Fruit fly (Drosophila melanogaster): ENCODE data around the gene RunxB.

RunxB gene

DNA sequence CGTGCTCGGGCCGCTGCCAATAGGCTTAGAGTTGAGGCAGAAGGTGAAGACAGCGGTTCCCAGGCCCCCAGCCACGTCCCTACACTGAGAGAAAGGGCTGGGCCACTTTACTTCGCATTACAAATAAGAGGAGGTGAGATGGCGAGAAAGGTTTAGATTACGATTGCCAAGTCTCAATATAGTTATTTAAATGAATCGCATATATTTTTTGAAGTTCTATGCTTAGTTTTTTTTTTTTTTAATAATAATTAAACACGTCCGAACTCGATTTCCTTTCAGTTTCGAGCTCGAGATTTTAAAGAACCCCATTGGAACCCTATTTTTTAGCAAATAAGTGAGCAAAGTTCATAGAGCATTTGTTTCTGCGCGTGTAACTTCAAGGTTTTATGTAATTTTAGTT, 30.5 kb upstream of the RunxB start (continued):
- peak; percentile 13 for TF ChIP-seq Ets21C (GFP tag; optimal IDR thresholded peaks at IDR 0.05)
- no peak for TF ChIP-seq CG9139 (GFP tag; optimal IDR thresholded peaks at IDR 0.05)
- peak in 1 of 2 experiments; percentile 23 for TF ChIP-seq ss (GFP tag; optimal IDR thresholded peaks at IDR 0.05)
- TF ChIP-seq fd85E (GFP tag; optimal IDR thresholded peaks at IDR 0.05), result no peak
- peak; percentile 36 for TF ChIP-seq CG10669 (GFP tag; optimal IDR thresholded peaks at IDR 0.05)
- no peak for TF ChIP-seq Blimp-1 (GFP tag; optimal IDR thresholded peaks at IDR 0.05)
- no peak for TF ChIP-seq Eip93F (GFP tag; optimal IDR thresholded peaks at IDR 0.05)
- peak; percentile 61 for TF ChIP-seq esn (GFP tag; optimal IDR thresholded peaks at IDR 0.05)
- peak; percentile 14 for TF ChIP-seq dac (GFP tag; optimal IDR thresholded peaks at IDR 0.05)
- TF ChIP-seq Sox15 (GFP tag; optimal IDR thresholded peaks at IDR 0.05), result peak; percentile 36
- peak; percentile 59 for TF ChIP-seq topi (GFP tag; optimal IDR thresholded peaks at IDR 0.05)
- peak; percentile 47 for TF ChIP-seq Smox (GFP tag; optimal IDR thresholded peaks at IDR 0.05)
- TF ChIP-seq pdm3 (GFP tag; optimal IDR thresholded peaks at IDR 0.05), result peak; percentile 61
- no peak for TF ChIP-seq CG6854 (GFP tag; optimal IDR thresholded peaks at IDR 0.05)
- TF ChIP-seq dsx (GFP tag; optimal IDR thresholded peaks at IDR 0.05; ENCODE audit: poor library complexity, severe bottlenecking), result no peak
- peak; percentile 81 for TF ChIP-seq svp (GFP tag)
- peak; percentile 42 for TF ChIP-seq Sox14 (GFP tag; optimal IDR thresholded peaks at IDR 0.05)
- no peak; the same call in 1 of the 2 replicates for TF ChIP-seq CG15336 (GFP tag; IDR thresholded peaks at IDR 0.05)
- no peak for TF ChIP-seq CG16779 (tag; optimal IDR thresholded peaks at IDR 0.05)
- TF ChIP-seq CG31627 (GFP tag; optimal IDR thresholded peaks at IDR 0.05), result peak; percentile 48

dm6 chrX:20509535-20510424, 28.5 kb upstream of the RunxB start:
- peak; percentile 76 for TF ChIP-seq Sox102F (GFP tag; optimal IDR thresholded peaks at IDR 0.05)
- TF ChIP-seq topi (GFP tag; optimal IDR thresholded peaks at IDR 0.05), result peak; percentile 77
- peak; percentile 66 for TF ChIP-seq cyc (GFP tag; optimal IDR thresholded peaks at IDR 0.05)
- TF ChIP-seq dac (GFP tag; optimal IDR thresholded peaks at IDR 0.05), result no peak
- peak; percentile 87 for TF ChIP-seq svp (GFP tag)
- TF ChIP-seq CG11762 (GFP tag; optimal IDR thresholded peaks at IDR 0.05; ENCODE audit: insufficient read depth), result no peak
- TF ChIP-seq Gug (GFP tag; IDR thresholded peaks at IDR 0.05), result no peak
- no peak for TF ChIP-seq fd59A (GFP tag; optimal IDR thresholded peaks at IDR 0.05)
- TF ChIP-seq CG7368 (GFP tag; optimal IDR thresholded peaks at IDR 0.05), result no peak
- peak; percentile 40 for TF ChIP-seq pdm3 (GFP tag; optimal IDR thresholded peaks at IDR 0.05)
- peak; percentile 20 for TF ChIP-seq Eip75B (GFP tag; optimal IDR thresholded peaks at IDR 0.05)
- TF ChIP-seq salr (GFP tag; optimal IDR thresholded peaks at IDR 0.05), result no peak
- peak; percentile 23 for TF ChIP-seq Blimp-1 (GFP tag; optimal IDR thresholded peaks at IDR 0.05)
- no peak for TF ChIP-seq CG16779 (tag; optimal IDR thresholded peaks at IDR 0.05)
- peak; percentile 68 for TF ChIP-seq Hr39 (GFP tag; optimal IDR thresholded peaks at IDR 0.05)
- TF ChIP-seq CG31627 (GFP tag; optimal IDR thresholded peaks at IDR 0.05), result peak; percentile 59
- peak; percentile 21 for TF ChIP-seq Sox14 (GFP tag; optimal IDR thresholded peaks at IDR 0.05)
- no peak for TF ChIP-seq CG11902 (GFP tag; optimal IDR thresholded peaks at IDR 0.05)
- TF ChIP-seq CG1621 (tag; optimal IDR thresholded peaks at IDR 0.05), result no peak
- TF ChIP-seq OdsH (GFP tag; optimal IDR thresholded peaks at IDR 0.05), result peak; percentile 14
- TF ChIP-seq CG32006 (GFP tag; optimal IDR thresholded peaks at IDR 0.05), result no peak
- no peak for TF ChIP-seq eg (GFP tag; IDR thresholded peaks at IDR 0.05)
- TF ChIP-seq CG6163 (GFP tag; IDR thresholded peaks at IDR 0.05), result peak; percentile 57; the same call in 2 of the 3 replicates
- peak; percentile 64 for TF ChIP-seq lz (GFP tag; optimal IDR thresholded peaks at IDR 0.05)
- no peak for TF ChIP-seq dsx (GFP tag; optimal IDR thresholded peaks at IDR 0.05; ENCODE audit: poor library complexity, severe bottlenecking)
- TF ChIP-seq CG3032 (tag; optimal IDR thresholded peaks at IDR 0.05), result no peak
- TF ChIP-seq CG3919 (GFP tag; optimal IDR thresholded peaks at IDR 0.05), result peak; percentile 31
- no peak for TF ChIP-seq CG9139 (GFP tag; optimal IDR thresholded peaks at IDR 0.05)
- TF ChIP-seq CG8632 (GFP tag; optimal IDR thresholded peaks at IDR 0.05), result peak; percentile 12
- peak; percentile 81 for TF ChIP-seq Met (GFP tag; optimal IDR thresholded peaks at IDR 0.05)
- no peak for TF ChIP-seq CG10631 (GFP tag; optimal IDR thresholded peaks at IDR 0.05)
- no peak for TF ChIP-seq Ets96B (tag; optimal IDR thresholded peaks at IDR 0.05)
- TF ChIP-seq fd85E (GFP tag; optimal IDR thresholded peaks at IDR 0.05), result no peak
- peak; percentile 15 for TF ChIP-seq CG6276 (GFP tag; optimal IDR thresholded peaks at IDR 0.05)
- no peak for TF ChIP-seq CG11294 (GFP tag; IDR thresholded peaks at IDR 0.05)
- TF ChIP-seq Eip78C (GFP tag), result peak; percentile 86
- TF ChIP-seq ss (GFP tag; optimal IDR thresholded peaks at IDR 0.05), result peak; percentile 19 to 26
- no peak for TF ChIP-seq CG6854 (GFP tag; optimal IDR thresholded peaks at IDR 0.05)
- TF ChIP-seq Ets21C (GFP tag; optimal IDR thresholded peaks at IDR 0.05), result peak; percentile 55
- no peak for TF ChIP-seq CG4318 (GFP tag; optimal IDR thresholded peaks at IDR 0.05)
